Fruit fly (Drosophila melanogaster): Measurements from ENCODE around the gene CG14926.
A peak's percentile ranks its signal among the peaks of the same experiment; 100 is the strongest.

CG14926 gene

dm6 chr2L:11326373-11326772 lies 16.7 kb downstream of the CG14926 start (continued):
- TF ChIP-seq CG2678 (tag; optimal IDR thresholded peaks at IDR 0.05) (peak; percentile 4), tup (GFP tag; optimal IDR thresholded peaks at IDR 0.05) (no peak), dan (GFP tag; IDR thresholded peaks at IDR 0.05) (peak; percentile 56; the same call in 1 of the 2 replicates), CG4404 (GFP tag; IDR thresholded peaks at IDR 0.05) (peak; percentile 53), CG6689 (GFP tag; IDR thresholded peaks at IDR 0.05) (0 out of 2 replicates have a peak, but pooled peaks have one; percentile 31), CG7839 (tag; optimal IDR thresholded peaks at IDR 0.05) (peak; percentile 4), D19A (tag; optimal IDR thresholded peaks at IDR 0.05) (peak; percentile 11), Pdp1 (GFP tag; optimal IDR thresholded peaks at IDR 0.05) (peak in 1 of 2 experiments; percentile 5), CG3726 (GFP tag; IDR thresholded peaks at IDR 0.05) (no peak), tio (GFP tag; optimal IDR thresholded peaks at IDR 0.05) (no peak), prd (optimal IDR thresholded peaks at IDR 0.05) (no peak), prd (GFP tag; IDR thresholded peaks at IDR 0.05) (peak; percentile 69; the same call in 2 of the 3 replicates), dimm (GFP tag; IDR thresholded peaks at IDR 0.05) (no peak), CG14667 (GFP tag; IDR thresholded peaks at IDR 0.05) (peak; percentile 25; the same call in 1 of the 2 replicates), CG7745 (tag; optimal IDR thresholded peaks at IDR 0.05) (no peak), HmgZ (tag; optimal IDR thresholded peaks at IDR 0.05) (no peak)

- no peak for TF ChIP-seq C15 (GFP tag; IDR thresholded peaks at IDR 0.05)
- no peak for TF ChIP-seq usp (GFP tag; optimal IDR thresholded peaks at IDR 0.05)
- peak; percentile 46 for TF ChIP-seq NC2β (GFP tag; optimal IDR thresholded peaks at IDR 0.05)
- peak; percentile 23 for TF ChIP-seq Six4 (GFP tag; optimal IDR thresholded peaks at IDR 0.05)
- peak; percentile 17 for TF ChIP-seq CG17186 (GFP tag; optimal IDR thresholded peaks at IDR 0.05)
- TF ChIP-seq CG10979 (tag; optimal IDR thresholded peaks at IDR 0.05) = peak; percentile 76
- peak; percentile 42; the same call in 2 of the 3 replicates for TF ChIP-seq Aef1 (GFP tag; IDR thresholded peaks at IDR 0.05)
- TF ChIP-seq Mes4 (GFP tag; optimal IDR thresholded peaks at IDR 0.05) = peak; percentile 66
- no peak for TF ChIP-seq ato (GFP tag; IDR thresholded peaks at IDR 0.05; ENCODE audit: partially characterized antibody)
- TF ChIP-seq tll (GFP tag; optimal IDR thresholded peaks at IDR 0.05) = no peak
- TF ChIP-seq CG6791 (GFP tag; IDR thresholded peaks at IDR 0.05; ENCODE audit: partially characterized antibody) = no peak
- no peak for TF ChIP-seq pzg (GFP tag; optimal IDR thresholded peaks at IDR 0.05)
- peak; percentile 26 for TF ChIP-seq Side (GFP tag; optimal IDR thresholded peaks at IDR 0.05)
- TF ChIP-seq CG43689 (GFP tag; IDR thresholded peaks at IDR 0.05) = 0 out of 2 replicates have a peak, but pooled peaks have one; percentile 12
- no peak for TF ChIP-seq fu2 (GFP tag; optimal IDR thresholded peaks at IDR 0.05)
- peak; percentile 46 for TF ChIP-seq CG14710 (tag; optimal IDR thresholded peaks at IDR 0.05)
- TF ChIP-seq CG4854 (GFP tag; optimal IDR thresholded peaks at IDR 0.05) = no peak
- TF ChIP-seq jumu (GFP tag; optimal IDR thresholded peaks at IDR 0.05) = peak; percentile 46
- no peak for TF ChIP-seq Poxn (GFP tag; IDR thresholded peaks at IDR 0.05)
- no peak for TF ChIP-seq Dbx (GFP tag; IDR thresholded peaks at IDR 0.05)
- peak; percentile 27 for TF ChIP-seq chn (GFP tag; optimal IDR thresholded peaks at IDR 0.05)
- peak; percentile 59 for TF ChIP-seq CG17829 (tag; optimal IDR thresholded peaks at IDR 0.05)
- peak; percentile 51 for TF ChIP-seq ttk (GFP tag; IDR thresholded peaks at IDR 0.05)
- TF ChIP-seq gfzf (GFP tag; optimal IDR thresholded peaks at IDR 0.05) = no peak
- TF ChIP-seq grn (GFP tag; optimal IDR thresholded peaks at IDR 0.05) = no peak
- peak; percentile 34 for TF ChIP-seq pum (GFP tag; optimal IDR thresholded peaks at IDR 0.05)
- no peak for TF ChIP-seq CG13296 (GFP tag; optimal IDR thresholded peaks at IDR 0.05)
- no peak for TF ChIP-seq abd-A (tag; optimal IDR thresholded peaks at IDR 0.05)
- peak; percentile 2 for TF ChIP-seq Jarid2 (GFP tag; optimal IDR thresholded peaks at IDR 0.05)
- TF ChIP-seq bowl (GFP tag; IDR thresholded peaks at IDR 0.05) = no peak
- peak; percentile 21 for TF ChIP-seq crc (GFP tag; optimal IDR thresholded peaks at IDR 0.05)
- peak; percentile 71 for TF ChIP-seq sisA (GFP tag; IDR thresholded peaks at IDR 0.05)
- no peak; the same call in 1 of the 2 replicates for TF ChIP-seq al (GFP tag; IDR thresholded peaks at IDR 0.05)
- TF ChIP-seq eyg (GFP tag; optimal IDR thresholded peaks at IDR 0.05) = no peak
- TF ChIP-seq pnt (GFP tag; optimal IDR thresholded peaks at IDR 0.05) = peak; percentile 52
These were observed 19.2 kb downstream of the CG14926 start for dm6 chr2L:11323917-11324316.
